Fruit fly (Drosophila melanogaster): Measurements from ENCODE around the gene ScsbetaG.
A peak's percentile ranks its signal among the peaks of the same experiment; 100 is the strongest.

Gene ScsbetaG

DNA sequence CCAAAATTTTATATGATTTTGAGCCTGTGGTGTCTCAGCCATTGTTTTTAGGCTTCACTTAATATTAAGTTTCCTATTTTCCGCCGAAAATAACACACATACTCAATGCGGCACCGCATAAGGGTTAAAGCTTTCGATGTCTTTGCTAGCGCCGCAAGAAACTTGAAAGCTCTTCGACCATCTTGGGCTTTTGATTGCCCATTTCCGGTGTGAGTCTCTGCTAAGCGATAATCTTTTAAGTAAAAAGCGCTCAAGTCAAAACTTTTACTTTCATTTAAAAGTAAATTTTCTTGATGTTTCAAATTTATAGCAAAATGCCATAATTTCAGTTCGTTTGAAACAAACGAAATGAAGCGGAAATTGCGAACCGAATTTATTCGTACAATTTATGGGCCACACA is 51.5 kb downstream of the ScsbetaG start (continued):
- TF ChIP-seq maf-S (GFP tag; optimal IDR thresholded peaks at IDR 0.05) (peak; percentile 85), CG2712 (tag; optimal IDR thresholded peaks at IDR 0.05) (no peak), dpn (GFP tag; optimal IDR thresholded peaks at IDR 0.05) (peak; percentile 65 to 91), p53 (GFP tag; optimal IDR thresholded peaks at IDR 0.05) (peak; percentile 89), B-H1 (GFP tag; IDR thresholded peaks at IDR 0.05) (peak; percentile 63; the same call in 2 of the 3 replicates), fd3F (GFP tag; optimal IDR thresholded peaks at IDR 0.05) (peak; percentile 81), CG6791 (GFP tag; IDR thresholded peaks at IDR 0.05; ENCODE audit: partially characterized antibody) (no peak), Drgx (GFP tag; IDR thresholded peaks at IDR 0.05) (no peak), Dip2 (GFP tag; IDR thresholded peaks at IDR 0.05) (no peak), CG10565 (GFP tag; optimal IDR thresholded peaks at IDR 0.05) (no peak), chif (GFP tag; optimal IDR thresholded peaks at IDR 0.05) (peak; percentile 61 to 91), scrt (GFP tag; optimal IDR thresholded peaks at IDR 0.05) (peak; percentile 88), Tbp (GFP tag; optimal IDR thresholded peaks at IDR 0.05) (no peak), Med (GFP tag) (peak; percentile 100), bbx (GFP tag; IDR thresholded peaks at IDR 0.05; ENCODE audit: partially characterized antibody) (peak; percentile 47; the same call in 1 of the 2 replicates), Lhr (GFP tag; optimal IDR thresholded peaks at IDR 0.05) (peak; percentile 88), Ravus (GFP tag; IDR thresholded peaks at IDR 0.05) (no peak; the same call in 1 of the 2 replicates), Ptx1 (GFP tag; IDR thresholded peaks at IDR 0.05) (peak; percentile 83), CG11560 (tag; IDR thresholded peaks at IDR 0.05) (0 out of 3 replicates have a peak, but pooled peaks have one; percentile 40), CG15011 (GFP tag; optimal IDR thresholded peaks at IDR 0.05) (peak; percentile 81), HmgD (GFP tag; optimal IDR thresholded peaks at IDR 0.05) (peak; percentile 75), CG3163 (GFP tag; optimal IDR thresholded peaks at IDR 0.05) (peak; percentile 79), Vsx1 (GFP tag; optimal IDR thresholded peaks at IDR 0.05) (peak; percentile 92), CG18599 (GFP tag; optimal IDR thresholded peaks at IDR 0.05) (peak; percentile 94), gsb-n (tag; optimal IDR thresholded peaks at IDR 0.05) (peak; percentile 75), sc (optimal IDR thresholded peaks at IDR 0.05) (no peak), sc (GFP tag; optimal IDR thresholded peaks at IDR 0.05) (peak; percentile 82), CG6683 (GFP tag; optimal IDR thresholded peaks at IDR 0.05) (peak; percentile 90), slbo (GFP tag; IDR thresholded peaks at IDR 0.05) (peak; percentile 82), Chrac-16 (GFP tag; optimal IDR thresholded peaks at IDR 0.05) (peak; percentile 39), lov (optimal IDR thresholded peaks at IDR 0.05) (no peak), lov (GFP tag; IDR thresholded peaks at IDR 0.05) (peak; percentile 91), CG10366 (GFP tag; IDR thresholded peaks at IDR 0.05) (peak; percentile 81), CG4282 (GFP tag; optimal IDR thresholded peaks at IDR 0.05) (peak; percentile 73), phol (tag; optimal IDR thresholded peaks at IDR 0.05) (peak; percentile 94), CG13775 (GFP tag; optimal IDR thresholded peaks at IDR 0.05) (peak; percentile 89), CG7271 (tag; optimal IDR thresholded peaks at IDR 0.05) (peak; percentile 82), seq (GFP tag; IDR thresholded peaks at IDR 0.05) (peak; percentile 43; the same call in 1 of the 2 replicates), Bteb2 (GFP tag; optimal IDR thresholded peaks at IDR 0.05) (peak; percentile 91), gro (GFP tag; optimal IDR thresholded peaks at IDR 0.05) (peak; percentile 96), vfl (GFP tag; optimal IDR thresholded peaks at IDR 0.05) (peak; percentile 78), wek (GFP tag; optimal IDR thresholded peaks at IDR 0.05) (peak; percentile 85), HLHmδ (GFP tag; optimal IDR thresholded peaks at IDR 0.05) (no peak), CG7839 (tag; optimal IDR thresholded peaks at IDR 0.05) (peak; percentile 83), ham (GFP tag; IDR thresholded peaks at IDR 0.05) (peak; percentile 65; the same call in 1 of the 2 replicates), MESR4 (GFP tag; optimal IDR thresholded peaks at IDR 0.05) (peak; percentile 24), pnt (GFP tag; optimal IDR thresholded peaks at IDR 0.05) (peak; percentile 5), CG31388 (GFP tag; optimal IDR thresholded peaks at IDR 0.05) (peak; percentile 66), CG3838 (GFP tag; optimal IDR thresholded peaks at IDR 0.05) (peak; percentile 84), CG4730 (GFP tag; IDR thresholded peaks at IDR 0.05) (peak; percentile 61), peb (GFP tag; IDR thresholded peaks at IDR 0.05) (peak; percentile 38; the same call in 1 of the 2 replicates)

Data from whole organism, embryonic.